Worm (Caenorhabditis elegans) whole organism, L2 larva: Measurements from ENCODE around the gene F41H10.2.

Experiments
- egl-27 ChIP-seq: sonication (generic microtip); optimal IDR thresholded peaks from 3 replicates; lab custom pipeline; 2017; ENCODE audit warnings: missing biosample characterization, missing genetic modification reagents, missing genetic modification characterization
- fos-1 ChIP-seq: fragments of 150-350 bp; optimal IDR thresholded peaks from 2 replicates; lab custom pipeline; 2014; ENCODE audit warnings: missing biosample characterization, missing genetic modification characterization
- lsy-2 ChIP-seq, 2 experiments: fragments of 150-350 bp in 1 of 2; sonication (generic microtip) in 1 of 2; optimal IDR thresholded peaks; 2 replicates each; lab custom pipeline; 2014 to 2017; ENCODE audit warnings: missing biosample characterization in 2 of 2, missing genetic modification characterization in 2 of 2
- nhr-12 ChIP-seq: fragments of 150-350 bp; optimal IDR thresholded peaks from 2 replicates; lab custom pipeline; 2014; ENCODE audit warnings: missing biosample characterization, missing genetic modification characterization
- nhr-237 ChIP-seq: fragments of 150-350 bp; optimal IDR thresholded peaks from 2 replicates; lab custom pipeline; 2014; ENCODE audit warnings: missing biosample characterization, missing genetic modification characterization
- snpc-4 ChIP-seq: fragments of 150-350 bp; optimal IDR thresholded peaks from 2 replicates; lab custom pipeline; 2014; ENCODE audit warnings: missing biosample characterization, missing genetic modification characterization
- ztf-4 ChIP-seq: fragments of 150-350 bp; optimal IDR thresholded peaks from 2 replicates; lab custom pipeline; 2014; ENCODE audit warnings: missing biosample characterization, missing genetic modification characterization

ce11 chrIV:5400609-5401008, 19.2 kb downstream of the F41H10.2 start, which contains the start of gene ZK616.1:
- TF ChIP-seq egl-27 (no peak), ztf-4 (tag; lab: Kevin White, UChicago) (no peak), fos-1 (tag; lab: Kevin White, UChicago) (no peak), lsy-2 (tag; optimal IDR thresholded peaks at IDR 0.05; lab: Kevin White, UChicago) (no peak), nhr-12 (tag; lab: Kevin White, UChicago) (no peak), nhr-237 (tag; lab: Kevin White, UChicago) (no peak), snpc-4 (no peak)
